Worm (Caenorhabditis elegans) whole organism, mixed stage, embryonic: ENCODE results near the gene ethe-1.

Source experiments
- M03D4.4 ChIP-seq: sonication (generic microtip); optimal IDR thresholded peaks from 2 replicates; lab custom pipeline; 2017; ENCODE audit warnings: mild to moderate bottlenecking, missing genetic modification characterization, missing compliant biosample characterization
- bed-3 ChIP-seq: fragments of 200-800 bp; sonication (Bioruptor generic); optimal IDR thresholded peaks from 3 replicates; lab custom pipeline; 2018; ENCODE audit warnings: mild to moderate bottlenecking, missing genetic modification characterization, moderate library complexity, missing compliant biosample characterization
- blmp-1 ChIP-seq: fragments of 150-350 bp; optimal IDR thresholded peaks from 2 replicates; lab custom pipeline; 2014; ENCODE audit warnings: missing biosample characterization, missing genetic modification characterization
- ceh-39 ChIP-seq: fragments of 150-350 bp; optimal IDR thresholded peaks from 2 replicates; lab custom pipeline; 2014; ENCODE audit warnings: missing biosample characterization, missing genetic modification characterization
- ceh-83 ChIP-seq: fragments of 200-800 bp; sonication (Bioruptor generic); optimal IDR thresholded peaks from 2 replicates; lab custom pipeline; 2018; ENCODE audit warnings: mild to moderate bottlenecking, missing genetic modification characterization, missing compliant biosample characterization
- ces-1 ChIP-seq: fragments of 150-350 bp; optimal IDR thresholded peaks from 2 replicates; lab custom pipeline; 2014; ENCODE audit warnings: missing biosample characterization, missing genetic modification reagents, missing genetic modification characterization
- cnd-1 ChIP-seq: fragments of 200-800 bp; sonication (Bioruptor generic); optimal IDR thresholded peaks from 2 replicates; lab custom pipeline; 2018; ENCODE audit warnings: mild to moderate bottlenecking, missing genetic modification characterization, missing compliant biosample characterization
- drap-1 ChIP-seq: fragments of 200-800 bp; sonication (Bioruptor generic); optimal IDR thresholded peaks from 3 replicates; lab custom pipeline; 2018; ENCODE audit warnings: mild to moderate bottlenecking, missing genetic modification characterization, missing compliant biosample characterization
- elt-1 ChIP-seq: sonication (generic microtip); optimal IDR thresholded peaks from 2 replicates; lab custom pipeline; 2017; ENCODE audit warnings: missing genetic modification characterization, mild to moderate bottlenecking, missing compliant biosample characterization, antibody characterized with exemption, moderate library complexity, borderline replicate concordance; ENCODE audit not compliant: insufficient read depth
- elt-3 ChIP-seq: fragments of 150-350 bp; optimal IDR thresholded peaks from 2 replicates; lab custom pipeline; 2014; ENCODE audit warnings: missing biosample characterization, missing genetic modification characterization
- flh-1 ChIP-seq: fragments of 200-800 bp; sonication (Bioruptor generic); optimal IDR thresholded peaks from 2 replicates; lab custom pipeline; 2018; ENCODE audit warnings: mild to moderate bottlenecking, missing genetic modification characterization, moderate library complexity, missing compliant biosample characterization
- ham-2 ChIP-seq: fragments of 200-800 bp; sonication (Bioruptor generic); optimal IDR thresholded peaks from 2 replicates; lab custom pipeline; 2018; ENCODE audit warnings: mild to moderate bottlenecking, missing genetic modification characterization, missing compliant biosample characterization
- hlh-1 ChIP-seq: fragments of 150-350 bp; optimal IDR thresholded peaks from 2 replicates; lab custom pipeline; 2014; ENCODE audit warnings: missing biosample characterization, missing genetic modification reagents, missing genetic modification characterization
- lin-13 ChIP-seq: fragments of 150-350 bp; optimal IDR thresholded peaks from 2 replicates; lab custom pipeline; 2014; ENCODE audit warnings: missing biosample characterization, missing genetic modification characterization
- lin-32 ChIP-seq: fragments of 200-800 bp; sonication (Bioruptor generic); optimal IDR thresholded peaks from 2 replicates; lab custom pipeline; 2018; ENCODE audit warnings: mild to moderate bottlenecking, missing genetic modification characterization, missing compliant biosample characterization
- lsy-2 ChIP-seq: fragments of 150-350 bp; optimal IDR thresholded peaks from 2 replicates; lab custom pipeline; 2014; ENCODE audit warnings: missing biosample characterization, missing genetic modification characterization
- mab-5 ChIP-seq: fragments of 150-350 bp; optimal IDR thresholded peaks from 2 replicates; lab custom pipeline; 2014; ENCODE audit warnings: missing biosample characterization, missing genetic modification characterization
- mep-1 ChIP-seq: fragments of 150-350 bp; optimal IDR thresholded peaks from 2 replicates; lab custom pipeline; 2017; ENCODE audit warnings: missing biosample characterization, missing genetic modification reagents, missing genetic modification characterization, inconsistent platforms
- mls-2 ChIP-seq: sonication (generic microtip); optimal IDR thresholded peaks from 2 replicates; lab custom pipeline; 2016; ENCODE audit warnings: mild to moderate bottlenecking, missing genetic modification characterization, moderate library complexity, missing compliant biosample characterization
- nhr-12 ChIP-seq: fragments of 150-350 bp; optimal IDR thresholded peaks from 2 replicates; lab custom pipeline; 2014; ENCODE audit warnings: missing biosample characterization, missing genetic modification characterization
- nhr-237 ChIP-seq: fragments of 150-350 bp; optimal IDR thresholded peaks from 2 replicates; lab custom pipeline; 2014; ENCODE audit warnings: missing biosample characterization, missing genetic modification characterization
- nhr-28 ChIP-seq: fragments of 150-350 bp; optimal IDR thresholded peaks from 2 replicates; lab custom pipeline; 2014; ENCODE audit warnings: missing biosample characterization, missing genetic modification characterization
- nhr-76 ChIP-seq: sonication (generic microtip); optimal IDR thresholded peaks from 2 replicates; lab custom pipeline; 2017; ENCODE audit warnings: missing biosample characterization, missing genetic modification characterization
- pha-4 ChIP-seq: fragments of 150-350 bp; optimal IDR thresholded peaks from 2 replicates; lab custom pipeline; 2018; ENCODE audit warnings: missing biosample characterization, missing genetic modification reagents, missing genetic modification characterization
- sem-2 ChIP-seq: fragments of 200-800 bp; sonication (Bioruptor generic); optimal IDR thresholded peaks from 2 replicates; lab custom pipeline; 2018; ENCODE audit warnings: mild to moderate bottlenecking, missing genetic modification characterization, missing compliant biosample characterization
- sptf-1 ChIP-seq: sonication (generic microtip); optimal IDR thresholded peaks from 2 replicates; lab custom pipeline; 2017; ENCODE audit warnings: mild to moderate bottlenecking, missing genetic modification characterization, moderate library complexity, missing compliant biosample characterization
- tbx-8 ChIP-seq: fragments of 200-800 bp; sonication (Bioruptor generic); optimal IDR thresholded peaks from 2 replicates; lab custom pipeline; 2018; ENCODE audit warnings: mild to moderate bottlenecking, missing genetic modification characterization, moderate library complexity, missing compliant biosample characterization
- unc-120 ChIP-seq: sonication (generic microtip); optimal IDR thresholded peaks from 2 replicates; lab custom pipeline; 2017; ENCODE audit warnings: missing genetic modification characterization, missing compliant biosample characterization; ENCODE audit not compliant: poor library complexity, severe bottlenecking
- unc-39 ChIP-seq: fragments of 150-350 bp; optimal IDR thresholded peaks from 2 replicates; lab custom pipeline; 2014; ENCODE audit warnings: missing biosample characterization, missing genetic modification characterization
- unc-62 ChIP-seq: fragments of 150-350 bp; optimal IDR thresholded peaks from 2 replicates; lab custom pipeline; 2014; ENCODE audit warnings: missing biosample characterization, missing genetic modification reagents, missing genetic modification characterization
- zip-8 ChIP-seq: fragments of 150-350 bp; optimal IDR thresholded peaks from 2 replicates; lab custom pipeline; 2014; ENCODE audit warnings: missing biosample characterization, missing genetic modification characterization
- ztf-11 ChIP-seq: fragments of 150-350 bp; optimal IDR thresholded peaks from 2 replicates; lab custom pipeline; 2014; ENCODE audit warnings: missing biosample characterization, missing genetic modification characterization

ethe-1 gene

DNA sequence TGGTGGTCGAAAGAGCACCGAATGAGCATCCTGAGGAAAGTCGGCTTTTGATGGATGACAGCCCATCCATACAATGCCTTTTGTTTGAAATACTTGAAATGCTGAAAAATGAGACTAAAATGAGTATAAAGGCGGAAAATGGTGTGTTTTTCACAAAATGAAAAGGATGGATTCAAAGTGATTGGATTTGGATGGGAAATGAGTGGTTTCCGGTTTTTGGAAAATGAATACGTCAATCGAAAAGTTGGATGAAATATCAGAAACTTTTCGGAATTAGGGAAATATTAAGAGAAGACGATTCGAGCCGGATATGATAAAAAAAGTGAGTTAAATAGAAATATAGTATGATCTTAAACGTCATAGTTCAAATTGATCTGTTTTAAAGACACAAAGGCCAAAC, 41.1 kb downstream of the ethe-1 start, which contains the start of gene F38E11.6:
Gene F38E11.6, minus strand, starts transcription at position 101 of the 400 bp plus-strand sequence.
- no peak for TF ChIP-seq flh-1 (GFP tag; lab: Kevin White, UChicago)
- no peak for TF ChIP-seq tbx-8 (GFP tag; lab: Kevin White, UChicago)
- TF ChIP-seq M03D4.4 (tag; lab: Kevin White, UChicago): no peak
- TF ChIP-seq sptf-1: no peak
- no peak for TF ChIP-seq ceh-83 (GFP tag; lab: Kevin White, UChicago)
- no peak for TF ChIP-seq unc-120
- TF ChIP-seq cnd-1: no peak
- TF ChIP-seq mls-2 (tag; lab: Kevin White, UChicago): no peak
- TF ChIP-seq nhr-237 (tag; lab: Kevin White, UChicago): no peak
- no peak for TF ChIP-seq nhr-12 (tag; lab: Kevin White, UChicago)
- TF ChIP-seq lin-32: no peak
- no peak for TF ChIP-seq blmp-1 (tag; lab: Kevin White, UChicago)
- no peak for TF ChIP-seq unc-62 (GFP tag; lab: Kevin White, UChicago)
- TF ChIP-seq nhr-28 (tag; lab: Kevin White, UChicago): no peak
- no peak for TF ChIP-seq ceh-39 (tag; lab: Kevin White, UChicago)
- no peak for TF ChIP-seq zip-8
- TF ChIP-seq unc-39: no peak
- no peak for TF ChIP-seq mep-1 (tag; lab: Kevin White, UChicago)
- no peak for TF ChIP-seq ztf-11 (tag; lab: Kevin White, UChicago)
- no peak for TF ChIP-seq lsy-2 (tag; lab: Kevin White, UChicago)

DNA sequence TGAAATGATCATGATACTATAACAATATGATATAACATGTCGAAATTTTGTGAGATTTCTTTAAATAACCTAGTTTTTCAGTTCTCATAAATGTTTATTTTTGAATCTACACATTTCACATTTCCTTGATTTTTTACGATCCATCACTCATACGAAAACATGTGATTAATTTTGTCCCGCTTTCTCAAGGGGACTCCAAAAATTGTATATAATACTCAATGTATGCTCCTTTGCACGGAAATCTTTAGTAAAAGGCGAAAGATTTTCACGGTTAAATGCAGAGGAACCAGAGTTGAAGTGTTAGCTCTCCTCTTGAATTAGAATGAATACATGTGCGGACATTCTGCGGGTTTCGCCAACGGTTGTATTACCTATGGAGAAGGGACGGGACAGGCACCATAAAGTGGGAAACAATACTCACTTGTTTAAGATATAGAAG, 44.2 kb downstream of the ethe-1 start:
- no peak for TF ChIP-seq bed-3 (GFP tag; lab: Kevin White, UChicago)
- TF ChIP-seq mab-5 (tag; lab: Kevin White, UChicago): no peak
- TF ChIP-seq M03D4.4 (tag; lab: Kevin White, UChicago): no peak
- no peak for TF ChIP-seq nhr-28 (tag; lab: Kevin White, UChicago)
- no peak for TF ChIP-seq lsy-2 (tag; lab: Kevin White, UChicago)
- TF ChIP-seq ces-1 (GFP tag; lab: Kevin White, UChicago): no peak
- TF ChIP-seq lin-13 (tag; lab: Kevin White, UChicago): no peak
- TF ChIP-seq elt-3 (tag; lab: Kevin White, UChicago): no peak
- TF ChIP-seq cnd-1: no peak
- TF ChIP-seq drap-1 (GFP tag; lab: Kevin White, UChicago): no peak
- no peak for TF ChIP-seq elt-1 (tag; lab: Kevin White, UChicago)
- TF ChIP-seq sptf-1: no peak
- TF ChIP-seq ceh-83 (GFP tag; lab: Kevin White, UChicago): no peak
- no peak for TF ChIP-seq zip-8
- no peak for TF ChIP-seq nhr-76
- no peak for TF ChIP-seq lin-32
- TF ChIP-seq nhr-237 (tag; lab: Kevin White, UChicago): no peak
- TF ChIP-seq tbx-8 (GFP tag; lab: Kevin White, UChicago): no peak
- TF ChIP-seq blmp-1 (tag; lab: Kevin White, UChicago): no peak

DNA sequence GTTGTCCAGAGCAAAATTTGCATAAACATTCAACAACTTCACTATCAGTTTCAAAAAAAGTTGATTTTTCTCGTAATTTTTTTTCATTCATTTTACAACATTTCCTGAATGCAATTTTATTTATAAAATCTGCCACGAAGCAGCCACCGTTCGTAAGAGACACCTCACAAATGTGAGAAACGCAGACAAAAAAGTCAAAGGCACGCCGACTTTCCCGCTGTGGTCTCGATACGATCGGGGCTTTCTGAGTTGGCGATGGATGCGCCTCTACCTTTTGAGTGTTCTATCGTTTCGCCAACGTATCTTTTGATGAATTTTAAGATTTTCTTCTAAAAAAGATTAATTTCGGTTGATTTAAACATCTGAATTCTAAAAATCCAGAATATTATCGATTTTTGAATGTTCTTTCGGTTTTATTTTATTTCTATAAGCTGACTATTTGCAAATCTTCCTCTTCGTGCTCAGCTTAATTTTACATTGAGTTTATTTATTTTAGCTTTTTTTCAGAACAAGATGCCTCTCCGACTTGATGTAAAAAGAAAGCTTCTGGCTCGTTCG, 49.3 kb downstream of the ethe-1 start, which contains the start of gene copb-2:
Gene copb-2, plus strand, starts transcription at position 508 of the 558 bp plus-strand sequence.
- TF ChIP-seq ham-2 (GFP tag; lab: Kevin White, UChicago) (no peak), drap-1 (GFP tag; lab: Kevin White, UChicago) (no peak), flh-1 (GFP tag; lab: Kevin White, UChicago) (no peak), lin-32 (no peak), hlh-1 (peak; percentile 27), ceh-83 (GFP tag; lab: Kevin White, UChicago) (no peak), ces-1 (GFP tag; lab: Kevin White, UChicago) (peak; percentile 49), mep-1 (tag; lab: Kevin White, UChicago) (peak; percentile 40), nhr-28 (tag; lab: Kevin White, UChicago) (no peak), sem-2 (GFP tag; lab: Kevin White, UChicago) (no peak), pha-4 (no peak), ztf-11 (tag; lab: Kevin White, UChicago) (no peak), zip-8 (no peak), nhr-237 (tag; lab: Kevin White, UChicago) (no peak), mab-5 (tag; lab: Kevin White, UChicago) (no peak), blmp-1 (tag; lab: Kevin White, UChicago) (no peak), cnd-1 (no peak), unc-120 (no peak), tbx-8 (GFP tag; lab: Kevin White, UChicago) (no peak)

DNA sequence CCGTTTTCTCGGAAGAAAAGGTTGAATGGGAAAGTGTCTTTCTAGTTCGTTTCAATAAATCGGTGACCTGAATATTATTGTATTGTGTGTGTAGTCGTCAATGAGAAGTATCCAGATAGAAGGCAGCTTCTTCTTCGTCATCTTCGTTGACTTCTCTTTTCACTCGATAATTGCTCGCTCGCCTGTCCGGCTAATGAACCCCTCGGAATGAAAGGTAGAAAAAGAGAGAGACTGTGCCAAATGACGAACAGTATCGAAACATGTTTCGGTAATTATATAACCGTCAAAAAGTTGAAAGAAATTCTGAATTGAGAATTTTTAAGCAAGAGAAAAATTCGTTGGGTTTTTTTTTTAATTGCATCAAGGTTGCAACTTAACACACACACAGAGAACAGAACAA, 51.2 kb downstream of the ethe-1 start, which contains the start of gene cutl-17:
Gene cutl-17, minus strand, starts transcription at position 101 of the 400 bp plus-strand sequence.
- TF ChIP-seq bed-3 (GFP tag; lab: Kevin White, UChicago) (no peak), blmp-1 (tag; lab: Kevin White, UChicago) (no peak), lin-13 (tag; lab: Kevin White, UChicago) (no peak), tbx-8 (GFP tag; lab: Kevin White, UChicago) (no peak)
